Fruit fly (Drosophila melanogaster) whole organism: Measurements from ENCODE around the gene CG32982.

Experiments used
- CG8478 ChIP-seq: fragments of >200 bp; optimal IDR thresholded peaks from 2 replicates; lab custom pipeline; 2018; ENCODE audit warnings: inconsistent platforms
- Dll ChIP-seq: fragments of >200 bp; optimal IDR thresholded peaks from 2 replicates; lab custom pipeline; 2017
- EcR ChIP-seq, 2 experiments: fragments of >200 bp; optimal IDR thresholded peaks; 2 replicates each; lab custom pipeline; 2017; ENCODE audit warnings: missing biosample characterization in 2 of 2, missing genetic modification characterization in 2 of 2, missing genetic modification reagents in 2 of 2
- pan ChIP-seq: fragments of >200 bp; optimal IDR thresholded peaks from 2 replicates; lab custom pipeline; 2017
- psq ChIP-seq: fragments of >200 bp; optimal IDR thresholded peaks from 2 replicates; lab custom pipeline; 2017
- usp ChIP-seq: fragments of >200 bp; optimal IDR thresholded peaks from 2 replicates; lab custom pipeline; 2017; ENCODE audit warnings: missing biosample characterization, missing genetic modification characterization, mixed read lengths

Gene CG32982

dm6 chr2L:9127072-9127646 is 1.6 kb downstream of the CG32982 start:
- TF ChIP-seq EcR (GFP tag; optimal IDR thresholded peaks at IDR 0.05; lab: Kevin White, UChicago) (no peak), usp (GFP tag; lab: Kevin White, UChicago) (no peak), psq (no peak), Dll (lab: Kevin White, UChicago) (no peak), CG8478 (no peak), pan (lab: Kevin White, UChicago) (no peak)

- no peak for TF ChIP-seq psq
- TF ChIP-seq CG8478, result no peak
- TF ChIP-seq usp (GFP tag; lab: Kevin White, UChicago), result no peak
- no peak for TF ChIP-seq pan (lab: Kevin White, UChicago)
- no peak for TF ChIP-seq Dll (lab: Kevin White, UChicago)
- TF ChIP-seq EcR (GFP tag; optimal IDR thresholded peaks at IDR 0.05; lab: Kevin White, UChicago), result no peak
Observed at dm6 chr2L:9130934-9131333, 5.4 kb downstream of the CG32982 start.

dm6 chr2L:9133169-9133568 is 7.6 kb downstream of the CG32982 start:
- no peak for TF ChIP-seq Dll (lab: Kevin White, UChicago)
- no peak for TF ChIP-seq psq
- TF ChIP-seq EcR (GFP tag; optimal IDR thresholded peaks at IDR 0.05; lab: Kevin White, UChicago), result no peak
- no peak for TF ChIP-seq CG8478
- TF ChIP-seq usp (GFP tag; lab: Kevin White, UChicago), result no peak
- TF ChIP-seq pan (lab: Kevin White, UChicago), result no peak

dm6 chr2L:9134209-9134608 is 8.7 kb downstream of the CG32982 start:
- TF ChIP-seq pan (lab: Kevin White, UChicago), result no peak

dm6 chr2L:9134940-9135339 is 9.4 kb downstream of the CG32982 start:
- TF ChIP-seq usp (GFP tag; lab: Kevin White, UChicago) (no peak), EcR (GFP tag; optimal IDR thresholded peaks at IDR 0.05; lab: Kevin White, UChicago) (no peak), CG8478 (no peak), Dll (lab: Kevin White, UChicago) (no peak), pan (lab: Kevin White, UChicago) (no peak), psq (no peak)

dm6 chr2L:9136712-9137111 is 11.2 kb downstream of the CG32982 start:
- TF ChIP-seq CG8478 (no peak), EcR (GFP tag; optimal IDR thresholded peaks at IDR 0.05; lab: Kevin White, UChicago) (no peak), Dll (lab: Kevin White, UChicago) (no peak), psq (no peak), usp (GFP tag; lab: Kevin White, UChicago) (no peak), pan (lab: Kevin White, UChicago) (no peak)

dm6 chr2L:9140945-9141440 is 15.5 kb downstream of the CG32982 start:
- TF ChIP-seq Dll (lab: Kevin White, UChicago) (no peak), pan (lab: Kevin White, UChicago) (no peak), CG8478 (no peak), psq (no peak), EcR (GFP tag; optimal IDR thresholded peaks at IDR 0.05; lab: Kevin White, UChicago) (no peak)

- TF ChIP-seq CG8478 (no peak), pan (lab: Kevin White, UChicago) (no peak), psq (no peak), usp (GFP tag; lab: Kevin White, UChicago) (no peak), Dll (lab: Kevin White, UChicago) (no peak), EcR (GFP tag; optimal IDR thresholded peaks at IDR 0.05; lab: Kevin White, UChicago) (no peak)
Observed at dm6 chr2L:9145761-9146160, 20.2 kb downstream of the CG32982 start.

- TF ChIP-seq Dll (lab: Kevin White, UChicago) (no peak), pan (lab: Kevin White, UChicago) (no peak), CG8478 (no peak)
Observed at dm6 chr2L:9146270-9146975, 20.9 kb downstream of the CG32982 start.

dm6 chr2L:9148133-9148532 is 22.6 kb downstream of the CG32982 start:
- no peak for TF ChIP-seq CG8478
- no peak for TF ChIP-seq psq
- no peak for TF ChIP-seq EcR (GFP tag; optimal IDR thresholded peaks at IDR 0.05; lab: Kevin White, UChicago)
- TF ChIP-seq pan (lab: Kevin White, UChicago), result no peak
- TF ChIP-seq usp (GFP tag; lab: Kevin White, UChicago), result no peak
- no peak for TF ChIP-seq Dll (lab: Kevin White, UChicago)

dm6 chr2L:9149426-9149825 is 23.9 kb downstream of the CG32982 start:
- no peak for TF ChIP-seq Dll (lab: Kevin White, UChicago)
- no peak for TF ChIP-seq pan (lab: Kevin White, UChicago)

dm6 chr2L:9150112-9150511 is 24.6 kb downstream of the CG32982 start:
- TF ChIP-seq Dll (lab: Kevin White, UChicago), result no peak
- no peak for TF ChIP-seq psq
- no peak for TF ChIP-seq usp (GFP tag; lab: Kevin White, UChicago)
- no peak for TF ChIP-seq pan (lab: Kevin White, UChicago)
- TF ChIP-seq EcR (GFP tag; optimal IDR thresholded peaks at IDR 0.05; lab: Kevin White, UChicago), result no peak
- TF ChIP-seq CG8478, result no peak

- TF ChIP-seq CG8478, result no peak
- no peak for TF ChIP-seq usp (GFP tag; lab: Kevin White, UChicago)
Observed at dm6 chr2L:9150805-9151204, 25.3 kb downstream of the CG32982 start.
